Worm (Caenorhabditis elegans): ENCODE data around the gene col-33.

The col-33 gene

ce11 chrIV:4299994-4300393 lies 36.9 kb downstream of the col-33 start:
- no peak for TF ChIP-seq alr-1 (tag; optimal IDR thresholded peaks at IDR 0.05)
- peak; percentile 30 for TF ChIP-seq nhr-21 (tag; optimal IDR thresholded peaks at IDR 0.05)
- no peak for TF ChIP-seq peb-1 (tag; optimal IDR thresholded peaks at IDR 0.05)
- TF ChIP-seq Y55F3AM.14 (GFP tag; optimal IDR thresholded peaks at IDR 0.05), result no peak
- TF ChIP-seq nhr-25 (tag; optimal IDR thresholded peaks at IDR 0.05), result peak; percentile 44
- TF ChIP-seq nhr-77 (tag; optimal IDR thresholded peaks at IDR 0.05), result no peak

- no peak for TF ChIP-seq nhr-129 (tag; optimal IDR thresholded peaks at IDR 0.05)
- TF ChIP-seq skn-1 (tag; optimal IDR thresholded peaks at IDR 0.05), result no peak
- TF ChIP-seq nhr-6 (tag; optimal IDR thresholded peaks at IDR 0.05), result no peak
- TF ChIP-seq sma-9 (GFP tag; optimal IDR thresholded peaks at IDR 0.05), result no peak
- no peak for TF ChIP-seq sma-9 (tag; optimal IDR thresholded peaks at IDR 0.05)
- TF ChIP-seq lin-13 (GFP tag; optimal IDR thresholded peaks at IDR 0.05), result no peak
- no peak for TF ChIP-seq nhr-25 (tag; optimal IDR thresholded peaks at IDR 0.05)
- TF ChIP-seq fos-1 (tag; optimal IDR thresholded peaks at IDR 0.05), result no peak
- TF ChIP-seq nhr-11 (tag; optimal IDR thresholded peaks at IDR 0.05), result no peak
- TF ChIP-seq Y55F3AM.14 (GFP tag; optimal IDR thresholded peaks at IDR 0.05), result no peak
- no peak for TF ChIP-seq blmp-1 (tag; optimal IDR thresholded peaks at IDR 0.05; ENCODE audit: insufficient read depth)
- TF ChIP-seq elt-1 (tag; optimal IDR thresholded peaks at IDR 0.05), result no peak
- no peak for TF ChIP-seq mab-5 (tag; optimal IDR thresholded peaks at IDR 0.05)
- TF ChIP-seq ztf-11 (tag; optimal IDR thresholded peaks at IDR 0.05), result no peak
These were observed 38.1 kb downstream of the col-33 start, which contains the start of gene lgc-22 for ce11 chrIV:4301202-4301601. Gene lgc-22 (plus strand): TSS chrIV:4301306.

DNA sequence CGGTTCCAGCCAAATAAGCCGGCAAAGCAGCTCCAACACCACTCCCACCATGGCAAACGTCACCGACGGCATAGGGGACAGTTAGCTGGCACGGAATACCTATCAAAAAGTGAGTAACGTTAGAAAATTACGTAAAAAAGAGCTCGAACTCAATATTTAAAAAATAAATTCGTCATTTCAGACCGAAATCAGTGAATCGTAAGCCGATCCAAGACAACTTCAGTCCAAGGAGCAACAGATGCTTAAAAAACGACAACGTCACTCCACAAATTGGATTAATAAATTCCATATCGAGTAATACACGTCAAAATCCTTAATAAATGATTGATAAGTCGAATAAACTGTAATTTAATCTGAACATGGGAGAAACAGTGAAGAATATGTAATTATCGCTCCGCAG lies 43.2 kb downstream of the col-33 start:
- TF ChIP-seq nhr-21 (tag; optimal IDR thresholded peaks at IDR 0.05), result no peak

DNA sequence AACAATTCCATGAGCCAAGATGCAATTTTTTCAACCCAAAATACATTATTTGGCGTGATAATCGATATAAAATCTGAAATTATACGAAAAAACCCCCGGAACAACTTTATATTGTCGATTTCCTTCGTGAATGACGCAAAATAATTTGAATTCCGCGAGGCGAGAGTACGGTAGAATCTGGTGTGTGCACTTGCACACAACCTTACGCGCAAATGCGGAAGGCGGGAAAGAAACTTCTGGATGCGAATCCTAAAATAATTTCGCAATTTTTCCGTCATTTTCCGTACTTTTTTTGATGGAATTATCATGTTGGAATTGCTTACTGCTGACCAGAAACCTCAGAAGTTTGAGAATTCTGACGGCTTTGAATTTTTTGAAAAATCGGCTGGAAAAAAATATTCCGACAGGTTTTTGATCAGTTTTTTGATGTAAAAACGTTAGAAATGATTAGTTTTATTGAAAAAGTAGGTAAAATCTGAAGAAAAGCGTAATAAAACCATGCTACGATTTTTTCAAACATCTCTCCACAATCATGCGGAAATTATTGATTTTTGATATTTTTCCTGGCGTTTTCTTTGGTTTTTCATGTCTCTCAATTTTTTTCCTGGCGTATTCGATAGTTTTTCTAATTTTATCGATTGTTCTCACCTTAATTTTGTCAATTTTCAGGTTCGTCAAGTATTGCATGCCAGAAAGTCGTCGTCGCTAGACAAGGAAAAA lies 44.3 kb downstream of the col-33 start, which contains the start of gene set-9:
Gene set-9 (plus strand): TSS at position 670 of the 720 bp plus-strand sequence.
- no peak for TF ChIP-seq lsy-2 (tag; optimal IDR thresholded peaks at IDR 0.05)
- no peak for TF ChIP-seq ceh-16 (tag; optimal IDR thresholded peaks at IDR 0.05)
- TF ChIP-seq nhr-129 (tag; optimal IDR thresholded peaks at IDR 0.05), result no peak
- TF ChIP-seq snpc-4 (tag; optimal IDR thresholded peaks at IDR 0.05), result no peak
- TF ChIP-seq egl-27 (tag; optimal IDR thresholded peaks at IDR 0.05), result no peak
- TF ChIP-seq mdl-1 (tag; optimal IDR thresholded peaks at IDR 0.05), result no peak
- TF ChIP-seq aly-2 (tag; optimal IDR thresholded peaks at IDR 0.05), result no peak
- no peak for TF ChIP-seq unc-55 (GFP tag; optimal IDR thresholded peaks at IDR 0.05)
- no peak for TF ChIP-seq lin-11 (tag; optimal IDR thresholded peaks at IDR 0.05)
- no peak for TF ChIP-seq mab-5 (tag; optimal IDR thresholded peaks at IDR 0.05)
- no peak for TF ChIP-seq crh-2 (tag; optimal IDR thresholded peaks at IDR 0.05)
- no peak for TF ChIP-seq nhr-23 (tag; optimal IDR thresholded peaks at IDR 0.05)
- no peak for TF ChIP-seq elt-1 (tag; optimal IDR thresholded peaks at IDR 0.05)
- TF ChIP-seq zag-1 (tag; optimal IDR thresholded peaks at IDR 0.05), result no peak

All from whole organism, L2 larva.